Worm (Caenorhabditis elegans) whole organism, young adult: ENCODE results near the gene crm-1.

Source experiments
- B0035.1 ChIP-seq: sonication (generic microtip); optimal IDR thresholded peaks from 2 replicates; lab custom pipeline; 2016; ENCODE audit warnings: missing genetic modification characterization, mild to moderate bottlenecking, missing compliant biosample characterization, missing genotype, missing genetic modification reagents
- F33H1.4 ChIP-seq: fragments of 200-800 bp; sonication (Bioruptor generic); IDR thresholded peaks from 2 replicates; pipeline ENCODE4 v1.3.6; 2022; ENCODE audit warnings: missing genetic modification reagents, missing genetic modification characterization, missing compliant biosample characterization
- F37B4.10 ChIP-seq: fragments of 200-800 bp; sonication (Bioruptor generic); IDR thresholded peaks from 2 replicates; pipeline ENCODE4 v1.3.6; 2022; ENCODE audit warnings: missing genetic modification characterization, missing compliant biosample characterization
- F52B5.7 ChIP-seq: sonication (generic microtip); optimal IDR thresholded peaks from 2 replicates; lab custom pipeline; 2016; ENCODE audit warnings: mild to moderate bottlenecking, missing genetic modification characterization, missing compliant biosample characterization
- F57A8.1 ChIP-seq: fragments of 200-800 bp; sonication (Bioruptor generic); optimal IDR thresholded peaks from 2 replicates; lab custom pipeline; 2018; ENCODE audit warnings: mild to moderate bottlenecking, missing genetic modification characterization, moderate library complexity, missing compliant biosample characterization
- K12H6.12 ChIP-seq: fragments of 200-800 bp; sonication (Bioruptor generic); optimal IDR thresholded peaks from 2 replicates; lab custom pipeline; 2018; ENCODE audit warnings: mild to moderate bottlenecking, missing genetic modification characterization, missing compliant biosample characterization
- akir-1 ChIP-seq: fragments of 200-800 bp; sonication (Bioruptor generic); optimal IDR thresholded peaks from 2 replicates; lab custom pipeline; 2018; ENCODE audit warnings: mild to moderate bottlenecking, missing genetic modification characterization, moderate library complexity, missing compliant biosample characterization
- attf-3 ChIP-seq: fragments of 200-800 bp; sonication (Bioruptor generic); conservative IDR thresholded peaks from 2 replicates; pipeline ENCODE4 v1.3.6; 2022; ENCODE audit warnings: missing genetic modification reagents, missing genetic modification characterization, missing compliant biosample characterization
- attf-5 ChIP-seq: fragments of 200-800 bp; sonication (Bioruptor generic); optimal IDR thresholded peaks from 2 replicates; lab custom pipeline; 2018; ENCODE audit warnings: mild to moderate bottlenecking, missing genetic modification characterization, missing compliant biosample characterization
- attf-6 ChIP-seq: fragments of 200-800 bp; sonication (Bioruptor generic); IDR thresholded peaks from 2 replicates; pipeline ENCODE4 v1.3.6; 2022; ENCODE audit warnings: missing genetic modification reagents, missing genetic modification characterization, missing compliant biosample characterization
- cebp-1 ChIP-seq, 2 experiments: fragments of 200-800 bp in 1 of 2; sonication (Bioruptor generic) in 1 of 2; sonication (generic microtip) in 1 of 2; IDR thresholded peaks in 1 of 2; optimal IDR thresholded peaks in 1 of 2; 2 replicates each; pipeline versions ENCODE4 v1.3.6 to Lab custom; 2017 to 2022; ENCODE audit warnings: missing compliant biosample characterization in 2 of 2, missing genetic modification characterization in 2 of 2, mild to moderate bottlenecking in 1 of 2, missing genetic modification reagents in 1 of 2, moderate library complexity in 1 of 2
- ceh-79 ChIP-seq: sonication (generic microtip); optimal IDR thresholded peaks from 2 replicates; lab custom pipeline; 2017; ENCODE audit warnings: mild to moderate bottlenecking, missing genetic modification characterization, missing compliant biosample characterization
- chd-7 ChIP-seq: sonication (generic microtip); optimal IDR thresholded peaks from 2 replicates; lab custom pipeline; 2016; ENCODE audit warnings: mild to moderate bottlenecking, missing genetic modification characterization, moderate library complexity, missing compliant biosample characterization
- efl-1 ChIP-seq: fragments of 150-350 bp; optimal IDR thresholded peaks from 2 replicates; lab custom pipeline; 2014; ENCODE audit warnings: missing biosample characterization, missing genetic modification reagents, missing genetic modification characterization
- egl-18 ChIP-seq: fragments of 200-800 bp; sonication (Bioruptor generic); IDR thresholded peaks from 2 replicates; pipeline ENCODE4 v1.3.6; 2022; ENCODE audit warnings: missing genetic modification reagents, missing genetic modification characterization, missing compliant biosample characterization
- egrh-3 ChIP-seq: fragments of 200-800 bp; sonication (Bioruptor generic); IDR thresholded peaks from 2 replicates; pipeline ENCODE4 v1.3.6; 2022; ENCODE audit warnings: missing genetic modification reagents, missing genetic modification characterization, missing compliant biosample characterization
- ekl-4 ChIP-seq: fragments of 200-800 bp; sonication (Bioruptor generic); IDR thresholded peaks from 2 replicates; pipeline ENCODE4 v1.3.6; 2022; ENCODE audit warnings: missing genetic modification reagents, missing genetic modification characterization, missing compliant biosample characterization
- ets-4 ChIP-seq: fragments of 200-800 bp; sonication (Bioruptor generic); optimal IDR thresholded peaks from 2 replicates; lab custom pipeline; 2018; ENCODE audit warnings: mild to moderate bottlenecking, missing genetic modification characterization, missing compliant biosample characterization
- lag-1 ChIP-seq: fragments of 200-800 bp; sonication (Bioruptor generic); IDR thresholded peaks from 2 replicates; pipeline ENCODE4 v1.3.6; 2022; ENCODE audit warnings: missing genetic modification reagents, missing genetic modification characterization, missing compliant biosample characterization
- lin-26 ChIP-seq: fragments of 200-800 bp; sonication (Bioruptor generic); IDR thresholded peaks from 2 replicates; pipeline ENCODE4 v1.3.6; 2022; ENCODE audit warnings: missing genetic modification reagents, missing genetic modification characterization, missing compliant biosample characterization
- lin-35 ChIP-seq, 3 experiments: fragments of 150-350 bp in 2 of 3; sonication (generic microtip) in 1 of 3; optimal IDR thresholded peaks; 2 replicates each; lab custom pipeline; 2014 to 2018; ENCODE audit warnings: missing biosample characterization in 3 of 3, missing genetic modification characterization in 3 of 3, missing genetic modification reagents in 3 of 3
- lin-40 ChIP-seq: sonication (generic microtip); optimal IDR thresholded peaks from 2 replicates; lab custom pipeline; 2016; ENCODE audit warnings: missing genetic modification characterization, mild to moderate bottlenecking, missing compliant biosample characterization, missing genotype, missing genetic modification reagents
- lsl-1 ChIP-seq: fragments of 200-800 bp; sonication (Bioruptor generic); optimal IDR thresholded peaks from 2 replicates; lab custom pipeline; 2018; ENCODE audit warnings: mild to moderate bottlenecking, missing genetic modification characterization, moderate library complexity, missing compliant biosample characterization
- madf-3 ChIP-seq: fragments of 200-800 bp; sonication (Bioruptor generic); IDR thresholded peaks from 2 replicates; pipeline ENCODE4 v1.3.6; 2022; ENCODE audit warnings: missing genetic modification reagents, missing genetic modification characterization, missing compliant biosample characterization
- nfyb-1 ChIP-seq: fragments of 200-800 bp; sonication (Bioruptor generic); IDR thresholded peaks from 2 replicates; pipeline ENCODE4 v1.3.6; 2022; ENCODE audit warnings: missing genetic modification reagents, missing genetic modification characterization, missing compliant biosample characterization
- nhr-80 ChIP-seq: sonication (generic microtip); optimal IDR thresholded peaks from 2 replicates; lab custom pipeline; 2016; ENCODE audit warnings: missing genetic modification characterization, missing compliant biosample characterization
- pbrm-1 ChIP-seq: fragments of 200-800 bp; sonication (Bioruptor generic); IDR thresholded peaks from 2 replicates; pipeline ENCODE4 v1.3.6; 2022; ENCODE audit warnings: missing genetic modification reagents, missing genetic modification characterization, missing compliant biosample characterization
- rcor-1 ChIP-seq: fragments of 200-800 bp; sonication (Bioruptor generic); IDR thresholded peaks from 2 replicates; pipeline ENCODE4 v1.3.6; 2022; ENCODE audit warnings: missing genetic modification reagents, missing genetic modification characterization, missing compliant biosample characterization
- snpc-4 ChIP-seq, 5 experiments: fragments of 150-350 bp in 1 of 5; sonication (generic microtip) in 4 of 5; optimal IDR thresholded peaks; 2 replicates each; lab custom pipeline; 2014 to 2018; ENCODE audit warnings: missing genetic modification characterization in 5 of 5, missing biosample characterization in 3 of 5, antibody characterized with exemption in 2 of 5, mild to moderate bottlenecking in 2 of 5, missing compliant biosample characterization in 2 of 5, missing genotype in 2 of 5, moderate library complexity in 2 of 5, missing genetic modification reagents in 1 of 5
- sptf-2 ChIP-seq: fragments of 200-800 bp; sonication (Bioruptor generic); optimal IDR thresholded peaks from 2 replicates; lab custom pipeline; 2018; ENCODE audit warnings: mild to moderate bottlenecking, missing genetic modification characterization, missing compliant biosample characterization

The crm-1 gene

ce11 chrV:10275619-10276018 is 56.3 kb downstream of the crm-1 start, which contains the start of gene Y22F5A.11:
Y22F5A.11 (minus strand) TSS chrV:10275646.
- no peak for TF ChIP-seq F37B4.10 (GFP tag; lab: Robert Waterston, UW)
- TF ChIP-seq egl-18 (GFP tag; lab: Robert Waterston, UW): no peak
- no peak for TF ChIP-seq egrh-3
- no peak for TF ChIP-seq attf-3
- TF ChIP-seq lag-1 (GFP tag; lab: Robert Waterston, UW): no peak
- TF ChIP-seq snpc-4 (GFP tag; optimal IDR thresholded peaks at IDR 0.05; lab: Kevin White, UChicago): no peak
- TF ChIP-seq snpc-4 (tag; optimal IDR thresholded peaks at IDR 0.05; lab: Kevin White, UChicago): peak in 2 of 4 experiments; percentile 2 to 68
- TF ChIP-seq madf-3 (GFP tag; lab: Robert Waterston, UW): no peak
- TF ChIP-seq ets-4 (GFP tag; lab: Kevin White, UChicago): no peak
- no peak for TF ChIP-seq B0035.1 (tag; lab: Kevin White, UChicago)

ce11 chrV:10273837-10274236 is 58.1 kb downstream of the crm-1 start:
- TF ChIP-seq lin-26 (no peak), F33H1.4 (GFP tag; lab: Robert Waterston, UW) (no peak), K12H6.12 (tag; lab: Kevin White, UChicago) (peak; percentile 26), pbrm-1 (no peak), nhr-80 (no peak), ceh-79 (tag; lab: Kevin White, UChicago) (no peak), efl-1 (GFP tag; lab: Kevin White, UChicago) (no peak), ekl-4 (GFP tag; lab: Robert Waterston, UW) (no peak), lin-35 (GFP tag; optimal IDR thresholded peaks at IDR 0.05; lab: Kevin White, UChicago) (peak in 1 of 3 experiments; percentile 45), F52B5.7 (tag; lab: Kevin White, UChicago) (no peak), cebp-1 (GFP tag; IDR thresholded peaks at IDR 0.05; lab: Robert Waterston, UW) (0 out of 2 replicates have a peak, but pooled peaks have one; percentile 3), cebp-1 (tag; optimal IDR thresholded peaks at IDR 0.05; lab: Kevin White, UChicago) (peak; percentile 18), chd-7 (tag; lab: Kevin White, UChicago) (no peak), attf-5 (GFP tag; lab: Kevin White, UChicago) (peak; percentile 0), lin-40 (tag; lab: Kevin White, UChicago) (peak; percentile 39), sptf-2 (GFP tag; lab: Kevin White, UChicago) (no peak), attf-6 (no peak), F57A8.1 (GFP tag; lab: Kevin White, UChicago) (no peak), akir-1 (GFP tag; lab: Kevin White, UChicago) (no peak), nfyb-1 (GFP tag; lab: Robert Waterston, UW) (no peak; the same call in 1 of the 2 replicates), rcor-1 (GFP tag; lab: Robert Waterston, UW) (no peak), ets-4 (GFP tag; lab: Kevin White, UChicago) (no peak), lsl-1 (GFP tag; lab: Kevin White, UChicago) (no peak)
